Fruit fly (Drosophila melanogaster): ENCODE data around the gene spidey.

- TF ChIP-seq lola (GFP tag; optimal IDR thresholded peaks at IDR 0.05) (no peak), foxo (GFP tag; optimal IDR thresholded peaks at IDR 0.05) (no peak), N (GFP tag; optimal IDR thresholded peaks at IDR 0.05) (no peak), sage (GFP tag; optimal IDR thresholded peaks at IDR 0.05) (no peak), Dif (GFP tag; optimal IDR thresholded peaks at IDR 0.05; ENCODE audit: partially characterized antibody) (no peak), Hr78 (GFP tag; optimal IDR thresholded peaks at IDR 0.05) (no peak), Hr83 (GFP tag; optimal IDR thresholded peaks at IDR 0.05; ENCODE audit: poor library complexity, severe bottlenecking) (no peak), psq (GFP tag; optimal IDR thresholded peaks at IDR 0.05) (no peak), Abd-B (GFP tag; optimal IDR thresholded peaks at IDR 0.05) (no peak), OdsH (GFP tag; optimal IDR thresholded peaks at IDR 0.05) (no peak)
Observed at dm6 chrX:7883926-7884325, 24.8 kb upstream of the spidey start, which contains the start of gene Ir7f.

Measured in whole organism, wandering third instar larva.